Fruit fly (Drosophila melanogaster): ENCODE results near the gene Kaz1-ORFB.

dm6 chr3L:199754-200596 lies 16.4 kb upstream of the Kaz1-ORFB start, which contains the start of the genes rno and mri:
- TF ChIP-seq Hnf4 (GFP tag; optimal IDR thresholded peaks at IDR 0.05), result no peak
- no peak for TF ChIP-seq brk (GFP tag; optimal IDR thresholded peaks at IDR 0.05)
- peak; percentile 89 for TF ChIP-seq Hr83 (GFP tag; optimal IDR thresholded peaks at IDR 0.05; ENCODE audit: poor library complexity, severe bottlenecking)

All from whole organism, wandering third instar larva.